Worm (Caenorhabditis elegans): ENCODE data around the gene npp-21.

npp-21 gene

DNA sequence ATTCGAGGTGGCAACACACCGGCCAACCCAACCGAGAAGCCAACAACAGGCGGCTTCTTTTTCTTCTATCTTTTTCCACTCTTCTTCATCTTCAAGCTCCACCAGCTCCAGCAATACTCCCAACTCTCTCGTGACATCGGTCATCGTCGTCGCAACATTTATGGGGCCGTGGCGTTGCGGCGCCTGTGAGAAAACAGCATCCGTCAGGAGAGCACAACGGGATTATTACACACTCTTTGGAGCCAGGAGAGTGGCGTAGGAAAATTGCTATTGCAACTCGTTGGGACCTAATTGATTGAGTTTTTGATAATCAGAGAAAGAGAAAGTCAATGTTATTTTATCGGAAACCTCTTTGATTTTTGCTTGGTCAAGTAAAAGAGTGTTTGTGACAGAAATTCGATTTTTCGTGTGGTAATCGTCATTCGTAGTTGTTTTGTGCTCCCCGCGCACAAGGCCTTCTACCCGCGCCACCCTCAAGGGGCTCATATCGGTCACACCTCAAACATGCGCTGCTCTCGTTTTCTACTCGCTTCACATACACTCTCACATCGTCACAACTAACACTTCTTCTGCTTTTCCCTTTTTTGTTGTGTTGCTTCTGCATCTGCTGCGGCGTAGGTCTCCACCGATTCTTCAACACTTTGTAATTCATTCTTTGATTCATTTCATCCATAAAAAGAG is 40.8 kb downstream of the npp-21 start (continued):
- TF ChIP-seq fkh-8 (tag; optimal IDR thresholded peaks at IDR 0.05): peak; percentile 39
- TF ChIP-seq tlp-1 (tag; optimal IDR thresholded peaks at IDR 0.05): no peak
- peak; percentile 76 for TF ChIP-seq lin-14 (GFP tag; optimal IDR thresholded peaks at IDR 0.05)
- no peak for TF ChIP-seq aha-1 (tag; optimal IDR thresholded peaks at IDR 0.05)
- peak; percentile 35 for TF ChIP-seq swsn-7 (tag; optimal IDR thresholded peaks at IDR 0.05)
- TF ChIP-seq elt-2 (tag; optimal IDR thresholded peaks at IDR 0.05): no peak
- TF ChIP-seq lin-13 (GFP tag; optimal IDR thresholded peaks at IDR 0.05): no peak
- no peak for TF ChIP-seq ztf-11 (tag; optimal IDR thresholded peaks at IDR 0.05)
- no peak for TF ChIP-seq aly-2 (tag; optimal IDR thresholded peaks at IDR 0.05)
- no peak for TF ChIP-seq fkh-10 (GFP tag; optimal IDR thresholded peaks at IDR 0.05)
- no peak for TF ChIP-seq egl-27 (tag; optimal IDR thresholded peaks at IDR 0.05)

DNA sequence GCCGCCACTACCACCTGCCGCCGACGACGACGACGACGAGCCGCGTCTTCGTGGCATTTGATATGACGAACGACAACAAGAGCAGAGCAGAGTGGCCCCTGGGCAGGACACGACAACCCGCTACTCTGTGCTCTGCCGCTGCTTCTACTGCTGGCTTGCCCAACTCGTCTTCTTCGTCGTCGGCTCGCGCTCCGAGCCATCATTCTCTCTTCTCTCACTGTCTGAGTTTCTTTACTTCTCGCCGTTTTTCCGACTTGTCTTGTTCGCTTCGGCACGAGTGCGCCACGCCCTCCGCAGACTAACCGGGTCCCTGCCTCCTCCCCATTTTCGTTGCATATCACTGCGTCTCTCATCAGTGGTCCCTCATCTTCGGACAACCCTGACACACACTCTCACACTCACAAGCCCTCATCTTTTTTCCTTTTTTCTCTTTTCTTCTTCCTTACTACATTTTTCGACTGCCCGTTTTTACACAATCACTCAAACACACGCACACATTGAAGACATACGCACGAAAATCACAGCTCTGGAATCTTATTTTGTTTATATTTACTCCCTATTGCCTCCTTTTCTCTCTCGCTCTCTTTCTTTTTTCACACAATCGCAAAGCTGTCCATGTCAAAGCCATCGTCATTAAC is 42.7 kb downstream of the npp-21 start:
- peak; percentile 71 for TF ChIP-seq unc-130 (tag; optimal IDR thresholded peaks at IDR 0.05)
- no peak for TF ChIP-seq C34B4.2 (tag; optimal IDR thresholded peaks at IDR 0.05)
- no peak for TF ChIP-seq efl-3 (GFP tag; optimal IDR thresholded peaks at IDR 0.05)
- TF ChIP-seq pax-3 (tag; optimal IDR thresholded peaks at IDR 0.05): no peak
- TF ChIP-seq mab-9 (GFP tag; IDR thresholded peaks at IDR 0.05): peak; percentile 52; the same call in 1 of the 2 replicates
- no peak for TF ChIP-seq aly-2 (tag; optimal IDR thresholded peaks at IDR 0.05)
- TF ChIP-seq dsc-1 (tag; optimal IDR thresholded peaks at IDR 0.05): peak; percentile 67
- peak; percentile 31 for TF ChIP-seq jun-1 (tag; optimal IDR thresholded peaks at IDR 0.05)
- TF ChIP-seq nhr-76 (tag; optimal IDR thresholded peaks at IDR 0.05): no peak
- TF ChIP-seq snpc-4 (tag; optimal IDR thresholded peaks at IDR 0.05): no peak
- peak in 1 of 2 experiments; percentile 21 for TF ChIP-seq egl-27 (tag; optimal IDR thresholded peaks at IDR 0.05)
- peak; percentile 57 for TF ChIP-seq isw-1 (GFP tag; IDR thresholded peaks at IDR 0.05)
- peak; percentile 92 for TF ChIP-seq nhr-71 (tag; optimal IDR thresholded peaks at IDR 0.05)
- no peak for TF ChIP-seq hlh-4 (tag; optimal IDR thresholded peaks at IDR 0.05)
- TF ChIP-seq snu-23 (GFP tag; optimal IDR thresholded peaks at IDR 0.05): peak; percentile 80
- TF ChIP-seq ets-5 (GFP tag; IDR thresholded peaks at IDR 0.05): no peak
- TF ChIP-seq vab-15 (tag; optimal IDR thresholded peaks at IDR 0.05): no peak
- peak; percentile 95 for TF ChIP-seq lin-14 (GFP tag; optimal IDR thresholded peaks at IDR 0.05)
- no peak for TF ChIP-seq nhr-84 (tag; optimal IDR thresholded peaks at IDR 0.05)
- no peak for TF ChIP-seq pqm-1 (tag; optimal IDR thresholded peaks at IDR 0.05)
- TF ChIP-seq tlp-1 (tag; optimal IDR thresholded peaks at IDR 0.05): no peak
- TF ChIP-seq F16B12.6 (tag; optimal IDR thresholded peaks at IDR 0.05): no peak
- no peak for TF ChIP-seq zip-4 (GFP tag; optimal IDR thresholded peaks at IDR 0.05)
- TF ChIP-seq lin-13 (GFP tag; optimal IDR thresholded peaks at IDR 0.05): no peak
- peak; percentile 78 for TF ChIP-seq egl-13 (tag; optimal IDR thresholded peaks at IDR 0.05)
- TF ChIP-seq mef-2 (tag; optimal IDR thresholded peaks at IDR 0.05): peak; percentile 8
- no peak for TF ChIP-seq fos-1 (tag; optimal IDR thresholded peaks at IDR 0.05)
- no peak for TF ChIP-seq pag-3 (tag; optimal IDR thresholded peaks at IDR 0.05; ENCODE audit: borderline replicate concordance, insufficient read depth)
- no peak for TF ChIP-seq ces-1 (GFP tag; optimal IDR thresholded peaks at IDR 0.05)
- TF ChIP-seq unc-86 (tag; optimal IDR thresholded peaks at IDR 0.05): peak; percentile 80
- peak; percentile 41 for TF ChIP-seq ztf-4 (tag; optimal IDR thresholded peaks at IDR 0.05)
- TF ChIP-seq xbp-1 (tag; optimal IDR thresholded peaks at IDR 0.05): peak; percentile 61
- TF ChIP-seq elt-3 (tag; optimal IDR thresholded peaks at IDR 0.05): no peak
- TF ChIP-seq aha-1 (tag; optimal IDR thresholded peaks at IDR 0.05): no peak
- TF ChIP-seq nhr-28 (tag; optimal IDR thresholded peaks at IDR 0.05): no peak
- TF ChIP-seq nhr-12 (tag; optimal IDR thresholded peaks at IDR 0.05): no peak
- no peak for TF ChIP-seq nhr-237 (tag; optimal IDR thresholded peaks at IDR 0.05)
- no peak for TF ChIP-seq blmp-1 (tag; optimal IDR thresholded peaks at IDR 0.05)
- no peak; the same call in 1 of the 2 replicates for TF ChIP-seq ceh-88 (GFP tag; IDR thresholded peaks at IDR 0.05)
- no peak for TF ChIP-seq unc-30 (tag; optimal IDR thresholded peaks at IDR 0.05)
- TF ChIP-seq alr-1 (tag; optimal IDR thresholded peaks at IDR 0.05; ENCODE audit: borderline replicate concordance): no peak
- peak; percentile 77 for TF ChIP-seq swsn-7 (tag; optimal IDR thresholded peaks at IDR 0.05)
- TF ChIP-seq hlh-17 (GFP tag; optimal IDR thresholded peaks at IDR 0.05; ENCODE audit: borderline replicate concordance): no peak
- TF ChIP-seq unc-98 (GFP tag; IDR thresholded peaks at IDR 0.05): no peak
